Worm (Caenorhabditis elegans) whole organism, L4 larva: Measurements from ENCODE around the gene F17C11.11.

Experiments used
- D1046.2 ChIP-seq: fragments of 200-800 bp; sonication (Bioruptor generic); IDR thresholded peaks from 2 replicates; pipeline ENCODE4 v1.3.6; 2022; ENCODE audit warnings: missing genetic modification characterization, missing compliant biosample characterization
- F10B5.3 ChIP-seq: sonication (generic microtip); optimal IDR thresholded peaks from 2 replicates; lab custom pipeline; 2016; ENCODE audit warnings: mild to moderate bottlenecking, missing genetic modification characterization, missing compliant biosample characterization
- F26F4.8 ChIP-seq: fragments of 200-800 bp; sonication (Bioruptor generic); conservative IDR thresholded peaks from 2 replicates; pipeline ENCODE4 v1.3.6; 2022; ENCODE audit warnings: missing genetic modification characterization, missing compliant biosample characterization
- F37D6.2 ChIP-seq: sonication (generic microtip); optimal IDR thresholded peaks from 2 replicates; lab custom pipeline; 2016; ENCODE audit warnings: mild to moderate bottlenecking, missing genetic modification characterization, missing compliant biosample characterization
- F49E8.2 ChIP-seq: sonication (generic microtip); optimal IDR thresholded peaks from 2 replicates; lab custom pipeline; 2016; ENCODE audit warnings: missing compliant biosample characterization, mild to moderate bottlenecking, missing genetic modification characterization, borderline replicate concordance
- R02D3.7 ChIP-seq: fragments of 150-350 bp; sonication (generic microtip); optimal IDR thresholded peaks from 3 replicates; lab custom pipeline; 2014; ENCODE audit warnings: missing biosample characterization, missing genetic modification characterization
- T20F7.1 ChIP-seq: fragments of 200-800 bp; sonication (Bioruptor generic); optimal IDR thresholded peaks from 2 replicates; lab custom pipeline; 2018; ENCODE audit warnings: mild to moderate bottlenecking, missing genetic modification characterization, missing compliant biosample characterization
- Y105C5A.15 ChIP-seq: fragments of 200-800 bp; sonication (Bioruptor generic); IDR thresholded peaks from 2 replicates; pipeline ENCODE4 v1.3.6; 2022; ENCODE audit warnings: missing genetic modification characterization, missing compliant biosample characterization
- Y48G9A.11 ChIP-seq: fragments of 200-800 bp; sonication (Bioruptor generic); IDR thresholded peaks from 2 replicates; pipeline ENCODE4 v1.3.6; 2022; ENCODE audit warnings: missing genetic modification reagents, missing genetic modification characterization, missing compliant biosample characterization
- ZK546.5 ChIP-seq, 2 experiments: sonication (generic microtip); optimal IDR thresholded peaks; 2 replicates each; lab custom pipeline; 2017; ENCODE audit warnings: missing biosample characterization in 2 of 2, missing genetic modification characterization in 2 of 2
- aha-1 ChIP-seq: fragments of 150-350 bp; peaks from one replicate; lab custom pipeline; 2014; ENCODE audit warnings: missing biosample characterization, missing genetic modification characterization
- ama-1 ChIP-seq: fragments of 150-350 bp; optimal IDR thresholded peaks from 2 replicates; lab custom pipeline; 2014; ENCODE audit warnings: inconsistent platforms, mixed read lengths
- arid-1 ChIP-seq: fragments of 200-800 bp; sonication (Bioruptor generic); conservative IDR thresholded peaks from 2 replicates; pipeline ENCODE4 v1.3.6; 2022; ENCODE audit warnings: missing genetic modification reagents, missing genetic modification characterization, missing compliant biosample characterization
- attf-4 ChIP-seq: sonication (generic microtip); optimal IDR thresholded peaks from 3 replicates; lab custom pipeline; 2017; ENCODE audit warnings: missing biosample characterization, missing genetic modification characterization
- ceh-20 ChIP-seq: fragments of 200-800 bp; sonication (Bioruptor generic); IDR thresholded peaks from 2 replicates; pipeline ENCODE4 v1.3.6; 2022; ENCODE audit warnings: missing genetic modification reagents, missing genetic modification characterization, missing compliant biosample characterization
- ceh-44 ChIP-seq: fragments of 200-800 bp; sonication (Bioruptor generic); IDR thresholded peaks from 2 replicates; pipeline ENCODE4 v1.3.6; 2022; ENCODE audit warnings: missing genetic modification reagents, missing genetic modification characterization, missing compliant biosample characterization
- ceh-62 ChIP-seq: sonication (generic microtip); optimal IDR thresholded peaks from 2 replicates; lab custom pipeline; 2017; ENCODE audit warnings: missing biosample characterization, missing genetic modification characterization
- ces-1 ChIP-seq: fragments of 150-350 bp; sonication (generic microtip); optimal IDR thresholded peaks from 4 replicates; lab custom pipeline; 2014; ENCODE audit warnings: missing biosample characterization, missing genetic modification reagents, missing genetic modification characterization
- ctbp-1 ChIP-seq: fragments of 200-800 bp; sonication (Bioruptor generic); IDR thresholded peaks from 2 replicates; pipeline ENCODE4 v1.3.6; 2022; ENCODE audit warnings: missing genetic modification reagents, missing genetic modification characterization, missing compliant biosample characterization
- daf-12 ChIP-seq: fragments of 150-350 bp; optimal IDR thresholded peaks from 2 replicates; lab custom pipeline; 2014; ENCODE audit warnings: missing biosample characterization, missing genetic modification reagents, missing genetic modification characterization
- daf-19 ChIP-seq: fragments of 200-800 bp; sonication (Bioruptor generic); conservative IDR thresholded peaks from 2 replicates; pipeline ENCODE4 v1.3.6; 2022; ENCODE audit warnings: missing genetic modification characterization, missing compliant biosample characterization
- daf-8 ChIP-seq: fragments of 200-800 bp; sonication (Bioruptor generic); IDR thresholded peaks from 2 replicates; pipeline ENCODE4 v1.3.6; 2022; ENCODE audit warnings: missing genetic modification characterization, missing compliant biosample characterization
- dmd-6 ChIP-seq: fragments of 200-800 bp; sonication (Bioruptor generic); IDR thresholded peaks from 2 replicates; pipeline ENCODE4 v1.3.6; 2022; ENCODE audit warnings: missing genetic modification reagents, missing genetic modification characterization, missing compliant biosample characterization
- dpl-1 ChIP-seq: fragments of 150-350 bp; optimal IDR thresholded peaks from 2 replicates; lab custom pipeline; 2014; ENCODE audit warnings: missing biosample characterization, missing genetic modification reagents, missing genetic modification characterization
- duxl-1 ChIP-seq: sonication (generic microtip); optimal IDR thresholded peaks from 2 replicates; lab custom pipeline; 2016; ENCODE audit warnings: mild to moderate bottlenecking, missing genetic modification characterization, moderate library complexity, missing compliant biosample characterization; ENCODE audit not compliant: poor library complexity
- egl-43 ChIP-seq: fragments of 200-800 bp; sonication (Bioruptor generic); IDR thresholded peaks from 2 replicates; pipeline ENCODE4 v1.3.6; 2022; ENCODE audit warnings: missing genetic modification reagents, missing genetic modification characterization, missing compliant biosample characterization
- fkh-10 ChIP-seq: fragments of 150-350 bp; optimal IDR thresholded peaks from 2 replicates; lab custom pipeline; 2014; ENCODE audit warnings: missing biosample characterization, missing genetic modification reagents, missing genetic modification characterization
- hlh-11 ChIP-seq: fragments of 200-800 bp; sonication (Bioruptor generic); optimal IDR thresholded peaks from 2 replicates; lab custom pipeline; 2018; ENCODE audit warnings: mild to moderate bottlenecking, missing genetic modification characterization, missing compliant biosample characterization
- lin-13 ChIP-seq: fragments of 150-350 bp; optimal IDR thresholded peaks from 2 replicates; lab custom pipeline; 2014; ENCODE audit warnings: missing biosample characterization, missing genetic modification reagents, missing genetic modification characterization
- lsy-2 ChIP-seq, 2 experiments: fragments of 150-350 bp in 1 of 2; sonication (generic microtip) in 1 of 2; optimal IDR thresholded peaks; 2 replicates each; lab custom pipeline; 2014 to 2017; ENCODE audit warnings: missing biosample characterization in 2 of 2, missing genetic modification characterization in 2 of 2
- mdl-1 ChIP-seq, 2 experiments: fragments of 150-350 bp in 1 of 2; sonication (generic microtip) in 1 of 2; optimal IDR thresholded peaks; 2 replicates each; lab custom pipeline; 2014 to 2017; ENCODE audit warnings: missing biosample characterization in 2 of 2, missing genetic modification characterization in 2 of 2
- mep-1 ChIP-seq: fragments of 150-350 bp; sonication (generic microtip); optimal IDR thresholded peaks from 3 replicates; lab custom pipeline; 2014; ENCODE audit warnings: missing biosample characterization, missing genetic modification characterization
- mxl-3 ChIP-seq: fragments of 200-800 bp; sonication (Bioruptor generic); optimal IDR thresholded peaks from 2 replicates; lab custom pipeline; 2018; ENCODE audit warnings: mild to moderate bottlenecking, missing genetic modification characterization, missing compliant biosample characterization
- nhr-11 ChIP-seq: fragments of 150-350 bp; optimal IDR thresholded peaks from 2 replicates; lab custom pipeline; 2014; ENCODE audit warnings: missing biosample characterization, missing genetic modification characterization
- nhr-111 ChIP-seq: fragments of 200-800 bp; sonication (Bioruptor generic); optimal IDR thresholded peaks from 2 replicates; lab custom pipeline; 2018; ENCODE audit warnings: mild to moderate bottlenecking, missing genetic modification characterization, missing compliant biosample characterization
- nhr-237 ChIP-seq: sonication (generic microtip); optimal IDR thresholded peaks from 2 replicates; lab custom pipeline; 2017; ENCODE audit warnings: missing biosample characterization, missing genetic modification characterization
- nhr-28 ChIP-seq: fragments of 150-350 bp; optimal IDR thresholded peaks from 2 replicates; lab custom pipeline; 2014; ENCODE audit warnings: missing biosample characterization, missing genetic modification characterization
- nhr-42 ChIP-seq: fragments of 200-800 bp; sonication (Bioruptor generic); IDR thresholded peaks from 2 replicates; pipeline ENCODE4 v1.3.6; 2022; ENCODE audit warnings: missing genetic modification characterization, missing compliant biosample characterization
- nhr-48 ChIP-seq: sonication (generic microtip); optimal IDR thresholded peaks from 2 replicates; lab custom pipeline; 2016; ENCODE audit warnings: mild to moderate bottlenecking, missing genetic modification characterization, missing compliant biosample characterization
- php-3 ChIP-seq: fragments of 200-800 bp; sonication (Bioruptor generic); IDR thresholded peaks from 2 replicates; pipeline ENCODE4 v1.3.6; 2022; ENCODE audit warnings: missing genetic modification reagents, missing genetic modification characterization, missing compliant biosample characterization
- pqm-1 ChIP-seq: sonication (generic microtip); optimal IDR thresholded peaks from 2 replicates; lab custom pipeline; 2017; ENCODE audit warnings: missing biosample characterization, missing genetic modification characterization
- rbr-2 ChIP-seq: sonication (generic microtip); optimal IDR thresholded peaks from 2 replicates; lab custom pipeline; 2016; ENCODE audit warnings: missing genotype, missing genetic modification characterization, missing compliant biosample characterization
- sdz-12 ChIP-seq: fragments of 200-800 bp; sonication (Bioruptor generic); optimal IDR thresholded peaks from 2 replicates; lab custom pipeline; 2018; ENCODE audit warnings: mild to moderate bottlenecking, missing genetic modification characterization, missing compliant biosample characterization
- set-16 ChIP-seq: fragments of 200-800 bp; sonication (Bioruptor generic); IDR thresholded peaks from 2 replicates; pipeline ENCODE4 v1.3.6; 2022; ENCODE audit warnings: missing genetic modification reagents, missing genetic modification characterization, missing compliant biosample characterization
- snpc-4 ChIP-seq: fragments of 150-350 bp; optimal IDR thresholded peaks from 2 replicates; lab custom pipeline; 2014; ENCODE audit warnings: missing biosample characterization, missing genetic modification characterization
- spr-1 ChIP-seq: sonication (generic microtip); optimal IDR thresholded peaks from 2 replicates; lab custom pipeline; 2016; ENCODE audit warnings: mild to moderate bottlenecking, missing genetic modification characterization, missing compliant biosample characterization
- unc-130 ChIP-seq: sonication (generic microtip); optimal IDR thresholded peaks from 2 replicates; lab custom pipeline; 2016; ENCODE audit warnings: missing genetic modification reagents, missing genetic modification characterization, missing compliant biosample characterization
- zag-1 ChIP-seq: fragments of 150-350 bp; optimal IDR thresholded peaks from 2 replicates; lab custom pipeline; 2014; ENCODE audit warnings: missing biosample characterization, missing genetic modification characterization
- zip-11 ChIP-seq: fragments of 200-800 bp; sonication (Bioruptor generic); IDR thresholded peaks from 2 replicates; pipeline ENCODE4 v1.3.6; 2022; ENCODE audit warnings: missing genetic modification characterization, missing compliant biosample characterization
- zip-2 ChIP-seq: fragments of 150-350 bp; optimal IDR thresholded peaks from 2 replicates; lab custom pipeline; 2014; ENCODE audit warnings: missing biosample characterization, missing genetic modification characterization

F17C11.11 gene

ce11 chrV:10965501-10965900 is 26.9 kb upstream of the F17C11.11 start, which contains the start of the genes ctf-4 and eef-1G (continued):
- TF ChIP-seq ceh-44, result no peak
- TF ChIP-seq attf-4, result no peak
- peak; percentile 98 for TF ChIP-seq dpl-1 (GFP tag; lab: Kevin White, UChicago)
- peak; percentile 92 for TF ChIP-seq duxl-1 (tag; lab: Kevin White, UChicago)
- no peak for TF ChIP-seq R02D3.7 (tag; lab: Kevin White, UChicago)
- TF ChIP-seq F49E8.2 (tag; lab: Kevin White, UChicago), result peak; percentile 51
- TF ChIP-seq unc-130 (GFP tag; lab: Kevin White, UChicago), result peak; percentile 84
- TF ChIP-seq spr-1 (tag; lab: Kevin White, UChicago), result peak; percentile 88
- TF ChIP-seq mxl-3 (GFP tag; lab: Kevin White, UChicago), result peak; percentile 87
- TF ChIP-seq F10B5.3 (tag; lab: Kevin White, UChicago), result peak; percentile 79
- TF ChIP-seq aha-1 (tag; lab: Kevin White, UChicago), result peak; percentile 99

ce11 chrV:10961448-10961870 is 22.8 kb upstream of the F17C11.11 start:
- TF ChIP-seq D1046.2 (GFP tag; lab: Robert Waterston, UW) (0 out of 2 replicates have a peak, but pooled peaks have one; percentile 10), hlh-11 (tag; lab: Kevin White, UChicago) (peak; percentile 84), nhr-42 (GFP tag; lab: Robert Waterston, UW) (peak; percentile 65; the same call in 1 of the 2 replicates), daf-19 (0 out of 2 replicates have a peak, but pooled peaks have one; percentile 38), arid-1 (GFP tag; lab: Robert Waterston, UW) (0 out of 2 replicates have a peak, but pooled peaks have one; percentile 19), zip-11 (GFP tag; lab: Robert Waterston, UW) (no peak), Y48G9A.11 (GFP tag; lab: Robert Waterston, UW) (no peak), T20F7.1 (GFP tag; lab: Kevin White, UChicago) (peak; percentile 25), mdl-1 (tag; optimal IDR thresholded peaks at IDR 0.05; lab: Kevin White, UChicago) (peak in 1 of 2 experiments; percentile 2), Y105C5A.15 (GFP tag; lab: Robert Waterston, UW) (no peak), ZK546.5 (tag; optimal IDR thresholded peaks at IDR 0.05; lab: Kevin White, UChicago) (no peak), F37D6.2 (peak; percentile 60), daf-12 (no peak), mxl-3 (GFP tag; lab: Kevin White, UChicago) (peak; percentile 29), ceh-20 (GFP tag; lab: Robert Waterston, UW) (peak; percentile 56), lsy-2 (tag; optimal IDR thresholded peaks at IDR 0.05; lab: Kevin White, UChicago) (peak; percentile 24 to 57), lin-13 (GFP tag; lab: Kevin White, UChicago) (peak; percentile 35), ces-1 (GFP tag; lab: Kevin White, UChicago) (peak; percentile 68), dpl-1 (GFP tag; lab: Kevin White, UChicago) (peak; percentile 6), ctbp-1 (GFP tag; lab: Robert Waterston, UW) (peak; percentile 84), php-3 (no peak), fkh-10 (GFP tag; lab: Kevin White, UChicago) (peak; percentile 89), nhr-48 (tag; lab: Kevin White, UChicago) (peak; percentile 40), mep-1 (tag; lab: Kevin White, UChicago) (peak; percentile 60), set-16 (GFP tag; lab: Robert Waterston, UW) (peak; percentile 45), nhr-28 (peak; percentile 28), dmd-6 (peak; percentile 58), pqm-1 (tag; lab: Kevin White, UChicago) (no peak), F10B5.3 (tag; lab: Kevin White, UChicago) (no peak), zip-2 (tag; lab: Kevin White, UChicago) (no peak), egl-43 (GFP tag; lab: Robert Waterston, UW) (0 out of 2 replicates have a peak, but pooled peaks have one; percentile 50), daf-8 (no peak), zag-1 (tag; lab: Kevin White, UChicago) (peak; percentile 12), nhr-11 (peak; percentile 86), F26F4.8 (no peak), F49E8.2 (tag; lab: Kevin White, UChicago) (no peak), nhr-111 (GFP tag; lab: Kevin White, UChicago) (no peak), snpc-4 (no peak), nhr-237 (no peak), rbr-2 (peak; percentile 65), ceh-62 (tag; lab: Kevin White, UChicago) (no peak), sdz-12 (GFP tag; lab: Kevin White, UChicago) (no peak), ama-1 (peak; percentile 6)
